Fruit fly (Drosophila melanogaster) whole organism, embryonic: Measurements from ENCODE around the gene Appl.

Experiments used
- Abd-B ChIP-seq: fragments of 200-800 bp; sonication (Bioruptor generic); optimal IDR thresholded peaks from 2 replicates; lab custom pipeline; 2018; ENCODE audit warnings: missing biosample characterization, mild to moderate bottlenecking, missing genetic modification characterization, moderate library complexity
- Antp ChIP-seq: fragments of 200-800 bp; sonication (Bioruptor generic); optimal IDR thresholded peaks from 3 replicates; lab custom pipeline; 2016; ENCODE audit warnings: missing biosample characterization, missing genetic modification characterization
- CG11093 ChIP-seq: fragments of 200-800 bp; sonication (Bioruptor generic); IDR thresholded peaks from 3 replicates; pipeline ENCODE4 v1.3.6; 2022; ENCODE audit warnings: missing biosample characterization, missing genetic modification characterization
- CG11504 ChIP-seq: fragments of 200-800 bp; sonication (Bioruptor generic); optimal IDR thresholded peaks from 3 replicates; lab custom pipeline; 2019; ENCODE audit warnings: missing biosample characterization, mild to moderate bottlenecking, missing genetic modification characterization, moderate library complexity
- CG12071 ChIP-seq: fragments of 200-800 bp; sonication (Bioruptor generic); optimal IDR thresholded peaks from 3 replicates; lab custom pipeline; 2018; ENCODE audit warnings: missing biosample characterization, mild to moderate bottlenecking, missing genetic modification characterization
- CG13287 ChIP-seq: fragments of 200-800 bp; sonication (Bioruptor generic); IDR thresholded peaks from 2 replicates; pipeline ENCODE4 v1.3.6; 2022; ENCODE audit warnings: missing biosample characterization, missing genetic modification characterization; ENCODE audit not compliant: partially characterized antibody
- CG16863 ChIP-seq: fragments of 200-800 bp; sonication (Bioruptor generic); optimal IDR thresholded peaks from 3 replicates; lab custom pipeline; 2016; ENCODE audit warnings: missing biosample characterization, missing genetic modification characterization
- CG2116 ChIP-seq: fragments of 200-800 bp; sonication (Bioruptor generic); optimal IDR thresholded peaks from 3 replicates; lab custom pipeline; 2018; ENCODE audit warnings: missing biosample characterization, mild to moderate bottlenecking, missing genetic modification characterization
- CG2678 ChIP-seq: fragments of 200-800 bp; sonication (Bioruptor generic); optimal IDR thresholded peaks from 3 replicates; lab custom pipeline; 2019; ENCODE audit warnings: missing biosample characterization, mild to moderate bottlenecking, missing genetic modification characterization, moderate library complexity
- CG31224 ChIP-seq: fragments of 200-800 bp; sonication (Bioruptor generic); IDR thresholded peaks from 2 replicates; pipeline ENCODE4 v1.3.6; 2022; ENCODE audit warnings: missing biosample characterization, missing genetic modification characterization
- CG3995 ChIP-seq: fragments of 200-800 bp; sonication (Bioruptor generic); optimal IDR thresholded peaks from 3 replicates; lab custom pipeline; 2016; ENCODE audit warnings: missing biosample characterization, missing genetic modification characterization
- CG4360 ChIP-seq: fragments of 200-800 bp; sonication (Bioruptor generic); IDR thresholded peaks from 2 replicates; pipeline ENCODE4 v1.3.6; 2022; ENCODE audit warnings: missing biosample characterization, missing genetic modification characterization
- CG43689 ChIP-seq: fragments of 200-800 bp; sonication (Bioruptor generic); IDR thresholded peaks from 2 replicates; pipeline ENCODE4 v1.3.6; 2022; ENCODE audit warnings: missing biosample characterization, missing genetic modification characterization
- CG4707 ChIP-seq: fragments of 200-800 bp; sonication (Bioruptor generic); optimal IDR thresholded peaks from 2 replicates; lab custom pipeline; 2018; ENCODE audit warnings: missing biosample characterization, mild to moderate bottlenecking, missing genetic modification characterization, moderate library complexity
- CG5245 ChIP-seq: fragments of 200-800 bp; sonication (Bioruptor generic); optimal IDR thresholded peaks from 3 replicates; lab custom pipeline; 2016; ENCODE audit warnings: missing biosample characterization, missing genetic modification characterization
- CG8089 ChIP-seq: fragments of 200-800 bp; sonication (Bioruptor generic); optimal IDR thresholded peaks from 3 replicates; lab custom pipeline; 2016; ENCODE audit warnings: missing biosample characterization, missing genetic modification characterization
- CG8924 ChIP-seq: fragments of 200-800 bp; optimal IDR thresholded peaks from 3 replicates; lab custom pipeline; 2019; ENCODE audit warnings: missing biosample characterization, mild to moderate bottlenecking, missing genetic modification characterization, moderate library complexity
- Dref ChIP-seq: fragments of 200-800 bp; sonication (Bioruptor generic); IDR thresholded peaks from 2 replicates; pipeline ENCODE4 v1.3.6; 2022; ENCODE audit warnings: missing biosample characterization, missing genetic modification characterization
- Eip74EF ChIP-seq, 2 experiments: fragments of 200-800 bp in 1 of 2; fragments of >200 bp in 1 of 2; sonication (Bioruptor generic) in 1 of 2; optimal IDR thresholded peaks; 2 replicates each; lab custom pipeline; 2017 to 2019; ENCODE audit warnings: missing biosample characterization in 2 of 2, missing genetic modification characterization in 2 of 2, mild to moderate bottlenecking in 1 of 2, moderate library complexity in 1 of 2
- H2.0 ChIP-seq: fragments of 200-800 bp; sonication (Bioruptor generic); IDR thresholded peaks from 2 replicates; pipeline ENCODE4 v1.3.6; 2022; ENCODE audit warnings: missing biosample characterization, missing genetic modification characterization
- HLH4C ChIP-seq: fragments of 200-800 bp; sonication (Bioruptor generic); IDR thresholded peaks from 3 replicates; pipeline ENCODE4 v1.3.6; 2022; ENCODE audit warnings: missing biosample characterization, missing genetic modification characterization; ENCODE audit not compliant: partially characterized antibody
- HLHmδ ChIP-seq: fragments of 200-800 bp; sonication (Bioruptor generic); optimal IDR thresholded peaks from 2 replicates; lab custom pipeline; 2018; ENCODE audit warnings: missing biosample characterization, mild to moderate bottlenecking, missing genetic modification characterization, moderate library complexity
- Lim3 ChIP-seq: fragments of 200-800 bp; sonication (Bioruptor generic); IDR thresholded peaks from 2 replicates; pipeline ENCODE4 v1.3.6; 2022; ENCODE audit warnings: missing biosample characterization, missing genetic modification characterization
- Med ChIP-seq: fragments of 200-800 bp; sonication (Bioruptor generic); peaks from one replicate; lab custom pipeline; 2016; ENCODE audit warnings: missing biosample characterization, missing genetic modification characterization, mild to moderate bottlenecking, inconsistent platforms, moderate library complexity
- Meics ChIP-seq: fragments of 200-800 bp; sonication (Bioruptor generic); optimal IDR thresholded peaks from 2 replicates; lab custom pipeline; 2017; ENCODE audit warnings: missing biosample characterization, mild to moderate bottlenecking, missing genetic modification characterization
- Ravus ChIP-seq: fragments of 200-800 bp; sonication (Bioruptor generic); IDR thresholded peaks from 2 replicates; pipeline ENCODE4 v1.3.6; 2022; ENCODE audit warnings: missing biosample characterization, missing genetic modification characterization
- Sin3A ChIP-seq: fragments of >200 bp; optimal IDR thresholded peaks from 2 replicates; lab custom pipeline; 2018
- Six4 ChIP-seq: fragments of 200-800 bp; sonication (Bioruptor generic); optimal IDR thresholded peaks from 2 replicates; lab custom pipeline; 2016; ENCODE audit warnings: missing biosample characterization, missing genetic modification characterization
- Spps ChIP-seq: fragments of 200-800 bp; sonication (Bioruptor generic); optimal IDR thresholded peaks from 2 replicates; lab custom pipeline; 2018; ENCODE audit warnings: missing biosample characterization, mild to moderate bottlenecking, missing genetic modification characterization
- Ssrp ChIP-seq: fragments of 200-800 bp; sonication (Bioruptor generic); optimal IDR thresholded peaks from 2 replicates; lab custom pipeline; 2018; ENCODE audit warnings: missing biosample characterization, mild to moderate bottlenecking, missing genetic modification characterization, moderate library complexity
- ab ChIP-seq: fragments of 200-800 bp; sonication (Bioruptor generic); optimal IDR thresholded peaks from 2 replicates; lab custom pipeline; 2016; ENCODE audit warnings: missing biosample characterization, missing genetic modification characterization
- az2 ChIP-seq: fragments of 200-800 bp; sonication (Bioruptor generic); optimal IDR thresholded peaks from 3 replicates; lab custom pipeline; 2016; ENCODE audit warnings: missing biosample characterization, missing genetic modification characterization
- cad ChIP-seq: fragments of >200 bp; optimal IDR thresholded peaks from 2 replicates; lab custom pipeline; 2017; ENCODE audit warnings: missing biosample characterization, missing genetic modification characterization
- cato ChIP-seq: fragments of 200-800 bp; sonication (Bioruptor generic); optimal IDR thresholded peaks from 2 replicates; lab custom pipeline; 2016; ENCODE audit warnings: missing biosample characterization, missing genetic modification characterization, borderline replicate concordance
- crc ChIP-seq: fragments of 200-800 bp; sonication (Bioruptor generic); optimal IDR thresholded peaks from 2 replicates; lab custom pipeline; 2016; ENCODE audit warnings: missing biosample characterization, missing genetic modification characterization
- crp ChIP-seq, 2 experiments: fragments of 200-800 bp; sonication (Bioruptor generic); optimal IDR thresholded peaks; 2 replicates in 1 of 2; 3 replicates in 1 of 2; lab custom pipeline; 2017; ENCODE audit warnings: missing biosample characterization in 2 of 2, missing genetic modification characterization in 2 of 2, mild to moderate bottlenecking in 1 of 2, moderate library complexity in 1 of 2
- esg ChIP-seq: fragments of 200-800 bp; sonication (Bioruptor generic); conservative IDR thresholded peaks from 2 replicates; pipeline ENCODE4 v1.3.6; 2022; ENCODE audit warnings: missing biosample characterization, missing genetic modification characterization
- grau ChIP-seq: fragments of 200-800 bp; optimal IDR thresholded peaks from 3 replicates; lab custom pipeline; 2019; ENCODE audit warnings: missing biosample characterization, mild to moderate bottlenecking, missing genetic modification characterization, moderate library complexity
- her ChIP-seq: fragments of 200-800 bp; sonication (Bioruptor generic); optimal IDR thresholded peaks from 2 replicates; lab custom pipeline; 2016; ENCODE audit warnings: missing biosample characterization, missing genetic modification characterization
- mam ChIP-seq: fragments of 200-800 bp; sonication (Bioruptor generic); optimal IDR thresholded peaks from 3 replicates; lab custom pipeline; 2016; ENCODE audit warnings: missing biosample characterization, missing genetic modification characterization
- mirr ChIP-seq: fragments of 200-800 bp; sonication (Bioruptor generic); optimal IDR thresholded peaks from 3 replicates; lab custom pipeline; 2018; ENCODE audit warnings: missing biosample characterization, mild to moderate bottlenecking, missing genetic modification characterization
- onecut ChIP-seq: fragments of 200-800 bp; sonication (Bioruptor generic); IDR thresholded peaks from 2 replicates; pipeline ENCODE4 v1.3.6; 2022; ENCODE audit warnings: missing biosample characterization, missing genetic modification characterization
- org-1 ChIP-seq: fragments of 200-800 bp; sonication (Bioruptor generic); optimal IDR thresholded peaks from 2 replicates; lab custom pipeline; 2017; ENCODE audit warnings: missing biosample characterization, missing genetic modification characterization
- sisA ChIP-seq: fragments of 200-800 bp; sonication (Bioruptor generic); IDR thresholded peaks from 2 replicates; pipeline ENCODE4 v1.3.6; 2022; ENCODE audit warnings: missing biosample characterization, missing genetic modification characterization
- sna ChIP-seq: fragments of 200-800 bp; sonication (Bioruptor generic); IDR thresholded peaks from 2 replicates; pipeline ENCODE4 v1.3.6; 2022; ENCODE audit warnings: missing biosample characterization, missing genetic modification characterization; ENCODE audit not compliant: partially characterized antibody
- ssp ChIP-seq: fragments of 200-800 bp; sonication (Bioruptor generic); IDR thresholded peaks from 2 replicates; pipeline ENCODE4 v1.3.6; 2022; ENCODE audit warnings: missing biosample characterization, missing genetic modification characterization
- stc ChIP-seq: fragments of 200-800 bp; sonication (Bioruptor generic); IDR thresholded peaks from 2 replicates; pipeline ENCODE4 v1.3.6; 2022; ENCODE audit warnings: missing biosample characterization, missing genetic modification characterization
- tgo ChIP-seq: fragments of 200-800 bp; sonication (Bioruptor generic); IDR thresholded peaks from 3 replicates; pipeline ENCODE4 v1.3.6; 2022; ENCODE audit warnings: missing biosample characterization, missing genetic modification characterization
- tin ChIP-seq: fragments of 200-800 bp; sonication (Bioruptor generic); optimal IDR thresholded peaks from 3 replicates; lab custom pipeline; 2016; ENCODE audit warnings: missing biosample characterization, missing genetic modification characterization
- twi ChIP-seq: fragments of 200-800 bp; optimal IDR thresholded peaks from 2 replicates; lab custom pipeline; 2019; ENCODE audit warnings: missing biosample characterization, mild to moderate bottlenecking, missing genetic modification characterization, moderate library complexity
- tx ChIP-seq: fragments of 200-800 bp; sonication (Bioruptor generic); optimal IDR thresholded peaks from 2 replicates; lab custom pipeline; 2016; ENCODE audit warnings: missing biosample characterization, missing genetic modification characterization
- wor ChIP-seq: fragments of 200-800 bp; sonication (Bioruptor generic); IDR thresholded peaks from 2 replicates; pipeline ENCODE4 v1.3.6; 2022; ENCODE audit warnings: missing biosample characterization, missing genetic modification characterization

Appl gene

dm6 chrX:618583-618982 lies 88.3 kb downstream of the Appl start (continued):
- TF ChIP-seq Eip74EF (GFP tag; optimal IDR thresholded peaks at IDR 0.05; lab: Kevin White, UChicago): no peak
- peak; percentile 26 for TF ChIP-seq CG8924 (tag; lab: Kevin White, UChicago)
- no peak for TF ChIP-seq HLHmδ (GFP tag; lab: Kevin White, UChicago)
- no peak for TF ChIP-seq CG4707 (GFP tag; lab: Kevin White, UChicago)
- no peak for TF ChIP-seq twi (tag; lab: Kevin White, UChicago)
- TF ChIP-seq H2.0 (GFP tag; lab: Robert Waterston, UW): peak; percentile 18; the same call in 1 of the 2 replicates
- no peak for TF ChIP-seq Ravus (GFP tag; lab: Robert Waterston, UW)
- TF ChIP-seq org-1 (GFP tag; lab: Kevin White, UChicago): peak; percentile 20
- peak; percentile 10 for TF ChIP-seq Six4 (GFP tag; lab: Kevin White, UChicago)
- TF ChIP-seq Sin3A: no peak
- peak; percentile 28 for TF ChIP-seq Ssrp
- TF ChIP-seq Meics (GFP tag; lab: Kevin White, UChicago): peak; percentile 10
- TF ChIP-seq cato (GFP tag; lab: Kevin White, UChicago): no peak
- peak; percentile 28; the same call in 1 of the 3 replicates for TF ChIP-seq tgo (GFP tag; lab: Robert Waterston, UW)
- TF ChIP-seq ab (GFP tag; lab: Kevin White, UChicago): no peak
- no peak for TF ChIP-seq HLH4C
- peak; percentile 9 for TF ChIP-seq CG16863 (GFP tag; lab: Kevin White, UChicago)
- TF ChIP-seq stc (GFP tag; lab: Robert Waterston, UW): no peak
- peak; percentile 33; the same call in 1 of the 2 replicates for TF ChIP-seq sisA (GFP tag; lab: Robert Waterston, UW)
- no peak for TF ChIP-seq CG12071 (GFP tag; lab: Kevin White, UChicago)
- TF ChIP-seq grau (tag; lab: Kevin White, UChicago): peak; percentile 45
- TF ChIP-seq her: peak; percentile 29
- no peak for TF ChIP-seq Dref
- peak; percentile 84 for TF ChIP-seq Med (GFP tag; lab: Kevin White, UChicago)
- TF ChIP-seq sna (GFP tag; lab: Robert Waterston, UW): no peak
- no peak for TF ChIP-seq ssp (GFP tag; lab: Robert Waterston, UW)
- no peak for TF ChIP-seq CG31224 (GFP tag; lab: Robert Waterston, UW)
- no peak for TF ChIP-seq mirr (GFP tag; lab: Kevin White, UChicago)
- peak; percentile 47 for TF ChIP-seq CG2678 (tag; lab: Kevin White, UChicago)
- no peak for TF ChIP-seq crc (GFP tag; lab: Kevin White, UChicago)
- no peak for TF ChIP-seq CG4360 (GFP tag; lab: Robert Waterston, UW)
- no peak for TF ChIP-seq CG43689 (GFP tag; lab: Robert Waterston, UW)
- no peak for TF ChIP-seq CG8089 (GFP tag; lab: Kevin White, UChicago)
- no peak for TF ChIP-seq CG2116 (GFP tag; lab: Kevin White, UChicago)
- peak; percentile 40 for TF ChIP-seq az2
- no peak for TF ChIP-seq Lim3
- 0 out of 2 replicates have a peak, but pooled peaks have one; percentile 30 for TF ChIP-seq esg (GFP tag; lab: Robert Waterston, UW)
- no peak for TF ChIP-seq CG13287 (GFP tag; lab: Robert Waterston, UW)
- no peak for TF ChIP-seq onecut (GFP tag; lab: Robert Waterston, UW)
- peak; percentile 39 for TF ChIP-seq mam (GFP tag; lab: Kevin White, UChicago)
- TF ChIP-seq CG11093: no peak
- TF ChIP-seq tin (GFP tag; lab: Kevin White, UChicago): no peak
- TF ChIP-seq CG11504 (tag; lab: Kevin White, UChicago): peak; percentile 42
- TF ChIP-seq tx (GFP tag; lab: Kevin White, UChicago): peak; percentile 33
- no peak for TF ChIP-seq CG3995
- no peak for TF ChIP-seq crp (GFP tag; optimal IDR thresholded peaks at IDR 0.05; lab: Kevin White, UChicago)
- TF ChIP-seq Antp (GFP tag; lab: Kevin White, UChicago): peak; percentile 45
- TF ChIP-seq Abd-B (GFP tag; lab: Kevin White, UChicago): no peak
- TF ChIP-seq Spps (tag; lab: Kevin White, UChicago): no peak
- no peak for TF ChIP-seq wor (GFP tag; lab: Robert Waterston, UW)
- TF ChIP-seq CG5245 (GFP tag; lab: Kevin White, UChicago): peak; percentile 0
- no peak for TF ChIP-seq cad (GFP tag; lab: Kevin White, UChicago)
